Fruit fly (Drosophila melanogaster) whole organism, embryonic: ENCODE data around the gene Jhbp5.

ENCODE experiments used
- B-H1 ChIP-seq: fragments of 200-800 bp; sonication (Bioruptor generic); IDR thresholded peaks from 3 replicates; pipeline ENCODE4 v1.3.6; 2022; ENCODE audit warnings: missing biosample characterization, missing genetic modification characterization
- BEAF-32 ChIP-seq: fragments of 200-800 bp; sonication (Bioruptor generic); optimal IDR thresholded peaks from 3 replicates; lab custom pipeline; 2017; ENCODE audit warnings: missing biosample characterization, missing genetic modification characterization, mild to moderate bottlenecking, moderate library complexity, missing genetic modification reagents
- Bteb2 ChIP-seq: fragments of 200-800 bp; sonication (Bioruptor generic); optimal IDR thresholded peaks from 2 replicates; lab custom pipeline; 2016; ENCODE audit warnings: missing biosample characterization, missing genetic modification characterization
- CG10366 ChIP-seq: fragments of 200-800 bp; sonication (Bioruptor generic); IDR thresholded peaks from 2 replicates; pipeline ENCODE4 v1.3.6; 2022; ENCODE audit warnings: missing biosample characterization, missing genetic modification characterization
- CG11723 ChIP-seq: fragments of 200-800 bp; sonication (Bioruptor generic); optimal IDR thresholded peaks from 2 replicates; lab custom pipeline; 2017; ENCODE audit warnings: missing biosample characterization, mild to moderate bottlenecking, missing genetic modification characterization
- CG12659 ChIP-seq: fragments of 200-800 bp; sonication (Bioruptor generic); optimal IDR thresholded peaks from 3 replicates; lab custom pipeline; 2017; ENCODE audit warnings: mild to moderate bottlenecking, missing biosample characterization, missing genetic modification reagents, missing genetic modification characterization
- CG14050 ChIP-seq: fragments of 200-800 bp; sonication (Bioruptor generic); IDR thresholded peaks from 3 replicates; pipeline ENCODE4 v1.3.6; 2022; ENCODE audit warnings: missing biosample characterization, missing genetic modification characterization
- CG14441 ChIP-seq: fragments of 200-800 bp; sonication (Bioruptor generic); IDR thresholded peaks from 2 replicates; pipeline ENCODE4 v1.3.6; 2022; ENCODE audit warnings: missing biosample characterization, missing genetic modification characterization
- CG16813 ChIP-seq: fragments of 200-800 bp; sonication (Bioruptor generic); IDR thresholded peaks from 3 replicates; pipeline ENCODE4 v1.3.6; 2022; ENCODE audit warnings: missing biosample characterization, missing genetic modification characterization; ENCODE audit not compliant: partially characterized antibody
- CG16863 ChIP-seq: fragments of 200-800 bp; sonication (Bioruptor generic); optimal IDR thresholded peaks from 3 replicates; lab custom pipeline; 2016; ENCODE audit warnings: missing biosample characterization, missing genetic modification characterization
- CG17612 ChIP-seq: fragments of 200-800 bp; sonication (Bioruptor generic); IDR thresholded peaks from 2 replicates; pipeline ENCODE4 v1.3.6; 2022; ENCODE audit warnings: missing biosample characterization, missing genetic modification characterization
- CG3065 ChIP-seq: fragments of 200-800 bp; sonication (Bioruptor generic); optimal IDR thresholded peaks from 2 replicates; lab custom pipeline; 2016; ENCODE audit warnings: missing biosample characterization, missing genetic modification characterization
- CG6791 ChIP-seq: fragments of 200-800 bp; sonication (Bioruptor generic); IDR thresholded peaks from 3 replicates; pipeline ENCODE4 v1.3.6; 2022; ENCODE audit warnings: missing biosample characterization, missing genetic modification characterization; ENCODE audit not compliant: partially characterized antibody
- CG6854 ChIP-seq: fragments of 200-800 bp; sonication (Bioruptor generic); optimal IDR thresholded peaks from 3 replicates; lab custom pipeline; 2017; ENCODE audit warnings: missing biosample characterization, mild to moderate bottlenecking, missing genetic modification characterization
- CG7271 ChIP-seq: fragments of 200-800 bp; sonication (Bioruptor generic); optimal IDR thresholded peaks from 2 replicates; lab custom pipeline; 2018; ENCODE audit warnings: missing biosample characterization, mild to moderate bottlenecking, missing genetic modification characterization, moderate library complexity
- CG8089 ChIP-seq: fragments of 200-800 bp; sonication (Bioruptor generic); optimal IDR thresholded peaks from 3 replicates; lab custom pipeline; 2016; ENCODE audit warnings: missing biosample characterization, missing genetic modification characterization
- CG8478 ChIP-seq: fragments of >200 bp; optimal IDR thresholded peaks from 2 replicates; lab custom pipeline; 2018
- CG9727 ChIP-seq: fragments of 200-800 bp; sonication (Bioruptor generic); optimal IDR thresholded peaks from 3 replicates; lab custom pipeline; 2017; ENCODE audit warnings: missing biosample characterization, mild to moderate bottlenecking, missing genetic modification characterization
- Fer3 ChIP-seq: fragments of 200-800 bp; sonication (Bioruptor generic); optimal IDR thresholded peaks from 2 replicates; lab custom pipeline; 2018; ENCODE audit warnings: missing biosample characterization, mild to moderate bottlenecking, missing genetic modification characterization, moderate library complexity
- HLH3B ChIP-seq: fragments of 200-800 bp; sonication (Bioruptor generic); IDR thresholded peaks from 2 replicates; pipeline ENCODE4 v1.3.6; 2022; ENCODE audit warnings: missing biosample characterization, missing genetic modification characterization
- HmgZ ChIP-seq: fragments of 200-800 bp; sonication (Bioruptor generic); optimal IDR thresholded peaks from 2 replicates; lab custom pipeline; 2018; ENCODE audit warnings: missing biosample characterization, mild to moderate bottlenecking, missing genetic modification characterization
- Hr3 ChIP-seq: fragments of 200-800 bp; sonication (Bioruptor generic); optimal IDR thresholded peaks from 3 replicates; lab custom pipeline; 2016; ENCODE audit warnings: missing biosample characterization, missing genetic modification characterization
- NK7.1 ChIP-seq: fragments of 200-800 bp; sonication (Bioruptor generic); optimal IDR thresholded peaks from 3 replicates; lab custom pipeline; 2016; ENCODE audit warnings: missing biosample characterization, missing genetic modification characterization
- Nf-YA ChIP-seq: fragments of 200-800 bp; sonication (Bioruptor generic); IDR thresholded peaks from 2 replicates; pipeline ENCODE4 v1.3.6; 2022; ENCODE audit warnings: missing biosample characterization, missing genetic modification characterization
- Rfx ChIP-seq: fragments of 200-800 bp; sonication (Bioruptor generic); IDR thresholded peaks from 2 replicates; pipeline ENCODE4 v1.3.6; 2022; ENCODE audit warnings: missing biosample characterization, missing genetic modification characterization
- Sin3A ChIP-seq: fragments of >200 bp; optimal IDR thresholded peaks from 2 replicates; lab custom pipeline; 2018
- Xbp1 ChIP-seq: fragments of 200-800 bp; sonication (Bioruptor generic); optimal IDR thresholded peaks from 3 replicates; lab custom pipeline; 2016; ENCODE audit warnings: missing biosample characterization, mild to moderate bottlenecking, missing genetic modification characterization
- bab2 ChIP-seq: fragments of 200-800 bp; sonication (Bioruptor generic); optimal IDR thresholded peaks from 2 replicates; lab custom pipeline; 2016; ENCODE audit warnings: missing biosample characterization, missing genetic modification characterization
- bowl ChIP-seq: fragments of 200-800 bp; sonication (Bioruptor generic); IDR thresholded peaks from 2 replicates; pipeline ENCODE4 v1.3.6; 2022; ENCODE audit warnings: missing biosample characterization, missing genetic modification characterization
- br ChIP-seq: fragments of >200 bp; optimal IDR thresholded peaks from 2 replicates; lab custom pipeline; 2017
- cato ChIP-seq: fragments of 200-800 bp; sonication (Bioruptor generic); optimal IDR thresholded peaks from 2 replicates; lab custom pipeline; 2016; ENCODE audit warnings: missing biosample characterization, missing genetic modification characterization, borderline replicate concordance
- chinmo ChIP-seq: fragments of 200-800 bp; sonication (Bioruptor generic); IDR thresholded peaks from 4 replicates; pipeline ENCODE4 v1.3.6; 2022; ENCODE audit warnings: missing biosample characterization, missing genetic modification characterization; ENCODE audit not compliant: partially characterized antibody
- chn ChIP-seq: fragments of 200-800 bp; sonication (Bioruptor generic); optimal IDR thresholded peaks from 2 replicates; lab custom pipeline; 2016; ENCODE audit warnings: missing biosample characterization, missing genetic modification characterization
- croc ChIP-seq: fragments of 200-800 bp; sonication (Bioruptor generic); conservative IDR thresholded peaks from 3 replicates; pipeline ENCODE4 v1.3.6; 2022; ENCODE audit warnings: missing biosample characterization, missing genetic modification characterization
- dm ChIP-seq: fragments of 200-800 bp; sonication (Bioruptor generic); optimal IDR thresholded peaks from 3 replicates; lab custom pipeline; 2016; ENCODE audit warnings: missing biosample characterization, missing genetic modification characterization
- dmrt11E ChIP-seq: fragments of 200-800 bp; sonication (Bioruptor generic); optimal IDR thresholded peaks from 3 replicates; lab custom pipeline; 2018; ENCODE audit warnings: missing biosample characterization, mild to moderate bottlenecking, missing genetic modification characterization, moderate library complexity
- ems ChIP-seq: fragments of 200-800 bp; sonication (Bioruptor generic); optimal IDR thresholded peaks from 3 replicates; lab custom pipeline; 2016; ENCODE audit warnings: missing biosample characterization, missing genetic modification characterization
- gem ChIP-seq: fragments of 200-800 bp; sonication (Bioruptor generic); optimal IDR thresholded peaks from 2 replicates; lab custom pipeline; 2019; ENCODE audit warnings: missing biosample characterization, mild to moderate bottlenecking, missing genetic modification characterization, moderate library complexity
- gro ChIP-seq: fragments of 200-800 bp; sonication (Bioruptor generic); optimal IDR thresholded peaks from 2 replicates; lab custom pipeline; 2016; ENCODE audit warnings: missing biosample characterization, missing genetic modification characterization
- inv ChIP-seq: fragments of 200-800 bp; sonication (Bioruptor generic); IDR thresholded peaks from 2 replicates; pipeline ENCODE4 v1.3.6; 2022; ENCODE audit warnings: missing biosample characterization, missing genetic modification characterization; ENCODE audit not compliant: partially characterized antibody
- lov ChIP-seq, 2 experiments: fragments of 200-800 bp in 1 of 2; fragments of >200 bp in 1 of 2; sonication (Bioruptor generic) in 1 of 2; IDR thresholded peaks in 1 of 2; optimal IDR thresholded peaks in 1 of 2; 2 replicates in 1 of 2; 3 replicates in 1 of 2; pipeline versions ENCODE4 v1.3.6 to Lab custom; 2017 to 2022; ENCODE audit warnings: missing biosample characterization in 1 of 2, missing genetic modification characterization in 1 of 2
- sens-2 ChIP-seq: fragments of 200-800 bp; sonication (Bioruptor generic); IDR thresholded peaks from 2 replicates; pipeline ENCODE4 v1.3.6; 2022; ENCODE audit warnings: missing biosample characterization, missing genetic modification characterization
- slou ChIP-seq: fragments of 200-800 bp; sonication (Bioruptor generic); optimal IDR thresholded peaks from 3 replicates; lab custom pipeline; 2016; ENCODE audit warnings: missing biosample characterization, missing genetic modification characterization
- stc ChIP-seq: fragments of 200-800 bp; sonication (Bioruptor generic); IDR thresholded peaks from 2 replicates; pipeline ENCODE4 v1.3.6; 2022; ENCODE audit warnings: missing biosample characterization, missing genetic modification characterization
- sug ChIP-seq: fragments of 200-800 bp; optimal IDR thresholded peaks from 2 replicates; lab custom pipeline; 2019; ENCODE audit warnings: missing biosample characterization, mild to moderate bottlenecking, missing genetic modification characterization, moderate library complexity
- unc-4 ChIP-seq: fragments of 200-800 bp; sonication (Bioruptor generic); IDR thresholded peaks from 2 replicates; pipeline ENCODE4 v1.3.6; 2022; ENCODE audit warnings: missing biosample characterization, missing genetic modification characterization; ENCODE audit not compliant: partially characterized antibody
- unpg ChIP-seq: fragments of 200-800 bp; sonication (Bioruptor generic); optimal IDR thresholded peaks from 3 replicates; lab custom pipeline; 2018; ENCODE audit warnings: missing biosample characterization, mild to moderate bottlenecking, missing genetic modification characterization, moderate library complexity
- z ChIP-seq: fragments of 200-800 bp; sonication (Bioruptor generic); IDR thresholded peaks from 3 replicates; pipeline ENCODE4 v1.3.6; 2022; ENCODE audit warnings: missing biosample characterization, missing genetic modification characterization
- zen ChIP-seq: fragments of 200-800 bp; sonication (Bioruptor generic); optimal IDR thresholded peaks from 3 replicates; lab custom pipeline; 2018; ENCODE audit warnings: missing biosample characterization, mild to moderate bottlenecking, missing genetic modification characterization, moderate library complexity
- zfh2 ChIP-seq: fragments of 200-800 bp; sonication (Bioruptor generic); optimal IDR thresholded peaks from 2 replicates; lab custom pipeline; 2016; ENCODE audit warnings: missing biosample characterization, missing genetic modification characterization

Gene Jhbp5

DNA sequence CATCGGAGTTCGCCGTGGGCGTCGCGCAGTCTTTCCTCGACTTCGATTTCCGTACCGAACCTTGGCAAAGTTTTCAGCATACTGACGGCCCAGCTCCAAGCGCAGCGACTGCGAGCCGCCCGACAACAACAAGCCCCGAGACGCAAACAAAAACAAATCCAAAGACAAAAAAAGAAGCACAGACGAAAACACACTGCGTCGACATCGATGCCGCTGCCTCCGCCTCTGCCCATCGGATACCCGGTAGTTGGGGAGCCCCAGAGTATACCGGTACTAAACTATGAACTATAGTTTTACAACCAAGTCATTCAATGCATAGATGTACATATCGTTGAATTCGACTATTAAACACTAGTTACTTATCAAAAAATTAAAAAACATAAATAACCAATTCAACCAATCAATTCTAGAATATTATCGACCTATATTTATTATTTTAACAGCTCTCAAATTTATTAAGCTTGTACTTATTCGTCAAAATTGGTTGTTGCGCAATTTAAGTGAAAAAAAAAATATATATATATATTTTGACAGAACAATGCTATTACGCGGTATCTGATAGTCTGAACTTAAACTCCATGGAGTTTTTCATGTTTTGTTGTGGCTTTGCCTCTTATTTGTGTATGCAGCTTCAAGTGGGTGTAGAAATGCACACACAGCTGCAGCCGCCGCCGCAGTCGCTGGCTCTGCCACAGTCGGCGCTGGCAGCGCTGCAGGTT is 48.2 kb upstream of the Jhbp5 start (continued):
- peak; percentile 81 for TF ChIP-seq CG12659 (GFP tag; lab: Kevin White, UChicago)
- TF ChIP-seq B-H1 = no peak; the same call in 1 of the 3 replicates
- TF ChIP-seq slou (GFP tag; lab: Kevin White, UChicago) = no peak
- no peak for TF ChIP-seq lov (optimal IDR thresholded peaks at IDR 0.05; lab: Kevin White, UChicago)
- TF ChIP-seq lov (GFP tag; IDR thresholded peaks at IDR 0.05; lab: Robert Waterston, UW) = no peak
- no peak for TF ChIP-seq Sin3A (lab: Kevin White, UChicago)
- peak; percentile 46 for TF ChIP-seq cato (GFP tag; lab: Kevin White, UChicago)
- TF ChIP-seq chn (GFP tag; lab: Kevin White, UChicago) = peak; percentile 51
- TF ChIP-seq unc-4 (GFP tag; lab: Robert Waterston, UW) = no peak
- no peak for TF ChIP-seq CG6791
- no peak for TF ChIP-seq bowl (GFP tag; lab: Robert Waterston, UW)
- TF ChIP-seq CG17612 (GFP tag; lab: Robert Waterston, UW) = no peak
- TF ChIP-seq chinmo (GFP tag; lab: Robert Waterston, UW) = peak; percentile 94; the same call in 3 of the 4 replicates
- no peak for TF ChIP-seq Nf-YA (GFP tag; lab: Robert Waterston, UW)
- peak; percentile 44 for TF ChIP-seq zen
- TF ChIP-seq Xbp1 (GFP tag; lab: Kevin White, UChicago) = peak; percentile 73
- TF ChIP-seq NK7.1 (GFP tag; lab: Kevin White, UChicago) = no peak
- no peak for TF ChIP-seq sug
- peak; percentile 77 for TF ChIP-seq CG11723 (GFP tag; lab: Kevin White, UChicago)
- TF ChIP-seq CG16863 (GFP tag; lab: Kevin White, UChicago) = no peak
- peak; percentile 7; the same call in 1 of the 2 replicates for TF ChIP-seq HLH3B (GFP tag; lab: Robert Waterston, UW)
- no peak for TF ChIP-seq BEAF-32 (GFP tag; lab: Kevin White, UChicago)
- TF ChIP-seq CG10366 = peak; percentile 11; the same call in 1 of the 2 replicates
- TF ChIP-seq bab2 (GFP tag; lab: Kevin White, UChicago) = peak; percentile 35
- peak; percentile 87 for TF ChIP-seq CG9727 (GFP tag; lab: Kevin White, UChicago)
- TF ChIP-seq CG7271 = peak; percentile 16
- no peak for TF ChIP-seq z
- peak; percentile 86 for TF ChIP-seq dmrt11E
- TF ChIP-seq stc (GFP tag; lab: Robert Waterston, UW) = peak; percentile 39; the same call in 1 of the 2 replicates
- TF ChIP-seq HmgZ (tag; lab: Kevin White, UChicago) = no peak
- TF ChIP-seq dm (GFP tag; lab: Kevin White, UChicago) = no peak
- TF ChIP-seq gem (tag; lab: Kevin White, UChicago) = peak; percentile 92
- no peak for TF ChIP-seq zfh2 (GFP tag; lab: Kevin White, UChicago)
- peak; percentile 62; the same call in 1 of the 2 replicates for TF ChIP-seq CG14441
- no peak for TF ChIP-seq CG8478 (lab: Kevin White, UChicago)
- peak; percentile 40 for TF ChIP-seq Fer3 (tag; lab: Kevin White, UChicago)
- TF ChIP-seq gro (GFP tag; lab: Kevin White, UChicago) = no peak
- no peak for TF ChIP-seq sens-2
- TF ChIP-seq Hr3 (GFP tag; lab: Kevin White, UChicago) = peak; percentile 82
- peak; percentile 28 for TF ChIP-seq CG6854 (GFP tag; lab: Kevin White, UChicago)
- TF ChIP-seq br (lab: Kevin White, UChicago) = no peak
- peak; percentile 67 for TF ChIP-seq unpg (GFP tag; lab: Kevin White, UChicago)
- no peak for TF ChIP-seq ems (GFP tag; lab: Kevin White, UChicago)
- no peak for TF ChIP-seq inv (GFP tag; lab: Robert Waterston, UW)
- no peak for TF ChIP-seq Rfx (GFP tag; lab: Robert Waterston, UW)
- TF ChIP-seq CG3065 (GFP tag; lab: Kevin White, UChicago) = peak; percentile 44
- TF ChIP-seq Bteb2 (GFP tag; lab: Kevin White, UChicago) = no peak
- TF ChIP-seq CG8089 (GFP tag; lab: Kevin White, UChicago) = no peak
- TF ChIP-seq CG16813 (GFP tag; lab: Robert Waterston, UW) = no peak
- peak; percentile 64 for TF ChIP-seq croc
- TF ChIP-seq CG14050 (GFP tag; lab: Robert Waterston, UW) = no peak; the same call in 2 of the 3 replicates
